Worm (Caenorhabditis elegans) whole organism, L4/young adult: ENCODE data around the gene iff-2.

Experiments used
- W03F9.2 ChIP-seq: fragments of 150-350 bp; optimal IDR thresholded peaks from 2 replicates; lab custom pipeline; 2014; ENCODE audit warnings: missing biosample characterization, missing genetic modification characterization
- dao-5 ChIP-seq: sonication (generic microtip); optimal IDR thresholded peaks from 2 replicates; lab custom pipeline; 2016; ENCODE audit warnings: missing genotype, missing genetic modification characterization, moderate library complexity, missing compliant biosample characterization
- him-1 ChIP-seq: sonication (generic microtip); optimal IDR thresholded peaks from 2 replicates; lab custom pipeline; 2016; ENCODE audit warnings: missing genotype, missing genetic modification reagents, missing genetic modification characterization, missing compliant biosample characterization

DNA sequence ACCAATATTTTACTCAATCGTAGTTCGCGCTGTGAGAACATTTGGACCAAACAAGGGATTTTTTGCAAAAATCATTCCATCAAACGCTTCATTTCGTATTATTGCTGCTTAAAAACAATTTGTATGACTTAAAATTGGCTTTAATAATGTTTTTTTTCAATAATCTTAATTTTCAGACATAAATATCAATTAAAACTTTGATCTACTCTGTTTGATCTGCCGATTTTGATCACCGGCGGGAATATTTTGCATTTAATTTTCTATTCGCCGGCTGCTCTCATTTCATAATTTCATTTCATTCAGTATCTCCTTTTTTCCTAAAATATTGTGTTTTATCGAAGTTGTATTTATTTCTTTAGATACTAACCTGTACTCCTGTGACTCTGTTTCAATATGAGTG, 14.0 kb upstream of the iff-2 start, which contains the start of gene puf-5:
- TF ChIP-seq him-1 (no peak), W03F9.2 (tag; lab: Kevin White, UChicago) (no peak), dao-5 (no peak)
